Fruit fly (Drosophila melanogaster) whole organism, embryonic: ENCODE data around the gene eIF2Bepsilon.
A peak's percentile ranks its signal among the peaks of the same experiment; 100 is the strongest.

Experiments
- Abd-B ChIP-seq: fragments of 200-800 bp; sonication (Bioruptor generic); optimal IDR thresholded peaks from 2 replicates; lab custom pipeline; 2018; ENCODE audit warnings: missing biosample characterization, mild to moderate bottlenecking, missing genetic modification characterization, moderate library complexity
- Aef1 ChIP-seq: fragments of 200-800 bp; sonication (Bioruptor generic); IDR thresholded peaks from 3 replicates; pipeline ENCODE4 v1.3.6; 2022; ENCODE audit warnings: missing biosample characterization, missing genetic modification characterization
- Blimp-1 ChIP-seq: fragments of 200-800 bp; sonication (Bioruptor generic); optimal IDR thresholded peaks from 3 replicates; lab custom pipeline; 2018; ENCODE audit warnings: missing biosample characterization, missing genetic modification characterization, mild to moderate bottlenecking, moderate library complexity, missing genetic modification reagents
- CG11695 ChIP-seq: fragments of 200-800 bp; sonication (Bioruptor generic); IDR thresholded peaks from 3 replicates; pipeline ENCODE4 v1.3.6; 2022; ENCODE audit warnings: missing biosample characterization, missing genetic modification characterization
- CG12219 ChIP-seq: fragments of 200-800 bp; sonication (Bioruptor generic); optimal IDR thresholded peaks from 3 replicates; lab custom pipeline; 2018; ENCODE audit warnings: missing biosample characterization, mild to moderate bottlenecking, missing genetic modification characterization
- CG12391 ChIP-seq: fragments of 200-800 bp; sonication (Bioruptor generic); optimal IDR thresholded peaks from 3 replicates; lab custom pipeline; 2018; ENCODE audit warnings: missing biosample characterization, mild to moderate bottlenecking, missing genetic modification characterization, moderate library complexity
- CG15479 ChIP-seq: fragments of 200-800 bp; sonication (Bioruptor generic); optimal IDR thresholded peaks from 3 replicates; lab custom pipeline; 2019; ENCODE audit warnings: missing biosample characterization, mild to moderate bottlenecking, missing genetic modification characterization, moderate library complexity
- CG18476 ChIP-seq: fragments of 200-800 bp; sonication (Bioruptor generic); optimal IDR thresholded peaks from 2 replicates; lab custom pipeline; 2016; ENCODE audit warnings: missing biosample characterization, mild to moderate bottlenecking, missing genetic modification characterization
- CG2199 ChIP-seq: fragments of 200-800 bp; sonication (Bioruptor generic); IDR thresholded peaks from 3 replicates; pipeline ENCODE4 v1.3.6; 2022; ENCODE audit warnings: missing biosample characterization, missing genetic modification characterization
- CG3281 ChIP-seq: fragments of 200-800 bp; sonication (Bioruptor generic); optimal IDR thresholded peaks from 3 replicates; lab custom pipeline; 2017; ENCODE audit warnings: missing biosample characterization, mild to moderate bottlenecking, missing genetic modification characterization
- CG34376 ChIP-seq: fragments of 200-800 bp; sonication (Bioruptor generic); optimal IDR thresholded peaks from 2 replicates; lab custom pipeline; 2018; ENCODE audit warnings: missing biosample characterization, mild to moderate bottlenecking, missing genetic modification characterization
- CG4424 ChIP-seq: fragments of 200-800 bp; sonication (Bioruptor generic); optimal IDR thresholded peaks from 3 replicates; lab custom pipeline; 2016; ENCODE audit warnings: missing biosample characterization, missing genetic modification characterization
- CG7357 ChIP-seq: fragments of 200-800 bp; sonication (Bioruptor generic); IDR thresholded peaks from 3 replicates; pipeline ENCODE4 v1.3.6; 2022; ENCODE audit warnings: missing biosample characterization, missing genetic modification characterization
- CG7372 ChIP-seq: fragments of 200-800 bp; sonication (Bioruptor generic); IDR thresholded peaks from 2 replicates; pipeline ENCODE4 v1.3.6; 2022; ENCODE audit warnings: missing biosample characterization, missing genetic modification characterization
- CG7839 ChIP-seq: fragments of 200-800 bp; sonication (Bioruptor generic); optimal IDR thresholded peaks from 3 replicates; lab custom pipeline; 2018; ENCODE audit warnings: missing biosample characterization, mild to moderate bottlenecking, missing genetic modification characterization, moderate library complexity
- Chrac-16 ChIP-seq: fragments of 200-800 bp; sonication (Bioruptor generic); optimal IDR thresholded peaks from 3 replicates; lab custom pipeline; 2016; ENCODE audit warnings: missing biosample characterization, missing genetic modification characterization
- Deaf1 ChIP-seq: fragments of 200-800 bp; optimal IDR thresholded peaks from 3 replicates; lab custom pipeline; 2019; ENCODE audit warnings: missing biosample characterization, mild to moderate bottlenecking, missing genetic modification characterization, moderate library complexity
- Drgx ChIP-seq: fragments of 200-800 bp; sonication (Bioruptor generic); IDR thresholded peaks from 2 replicates; pipeline ENCODE4 v1.3.6; 2022; ENCODE audit warnings: missing biosample characterization, missing genetic modification characterization
- HHEX ChIP-seq: fragments of 200-800 bp; sonication (Bioruptor generic); optimal IDR thresholded peaks from 3 replicates; lab custom pipeline; 2017; ENCODE audit warnings: missing biosample characterization, mild to moderate bottlenecking, missing genetic modification characterization, missing genetic modification reagents
- Hr3 ChIP-seq: fragments of 200-800 bp; sonication (Bioruptor generic); optimal IDR thresholded peaks from 3 replicates; lab custom pipeline; 2016; ENCODE audit warnings: missing biosample characterization, missing genetic modification characterization
- Neu2 ChIP-seq: fragments of 200-800 bp; sonication (Bioruptor generic); optimal IDR thresholded peaks from 3 replicates; lab custom pipeline; 2016; ENCODE audit warnings: missing biosample characterization, missing genetic modification characterization, borderline replicate concordance
- Nf-YB ChIP-seq: fragments of 200-800 bp; sonication (Bioruptor generic); optimal IDR thresholded peaks from 3 replicates; lab custom pipeline; 2019; ENCODE audit warnings: missing biosample characterization, mild to moderate bottlenecking, missing genetic modification characterization, moderate library complexity
- Tbp ChIP-seq: fragments of >200 bp; optimal IDR thresholded peaks from 2 replicates; lab custom pipeline; 2018; ENCODE audit warnings: missing biosample characterization, missing genetic modification characterization
- bsh ChIP-seq, 2 experiments: fragments of 200-800 bp; sonication (Bioruptor generic); optimal IDR thresholded peaks; 2 replicates each; lab custom pipeline; 2017 to 2018; ENCODE audit warnings: mild to moderate bottlenecking in 2 of 2, missing biosample characterization in 2 of 2, missing genetic modification characterization in 2 of 2, moderate library complexity in 1 of 2
- cg ChIP-seq: fragments of 200-800 bp; sonication (Bioruptor generic); optimal IDR thresholded peaks from 3 replicates; lab custom pipeline; 2019; ENCODE audit warnings: missing biosample characterization, mild to moderate bottlenecking, missing genetic modification characterization, moderate library complexity
- chinmo ChIP-seq: fragments of 200-800 bp; sonication (Bioruptor generic); IDR thresholded peaks from 4 replicates; pipeline ENCODE4 v1.3.6; 2022; ENCODE audit warnings: missing biosample characterization, missing genetic modification characterization; ENCODE audit not compliant: partially characterized antibody
- crol ChIP-seq: fragments of 200-800 bp; sonication (Bioruptor generic); IDR thresholded peaks from 2 replicates; pipeline ENCODE4 v1.3.6; 2022; ENCODE audit warnings: missing biosample characterization, missing genetic modification characterization
- dmrt99B ChIP-seq: fragments of 200-800 bp; sonication (Bioruptor generic); optimal IDR thresholded peaks from 2 replicates; lab custom pipeline; 2018; ENCODE audit warnings: missing biosample characterization, mild to moderate bottlenecking, missing genetic modification characterization, moderate library complexity
- fd3F ChIP-seq: fragments of 200-800 bp; sonication (Bioruptor generic); optimal IDR thresholded peaks from 2 replicates; lab custom pipeline; 2018; ENCODE audit warnings: missing biosample characterization, mild to moderate bottlenecking, missing genetic modification characterization, moderate library complexity
- gem ChIP-seq: fragments of 200-800 bp; sonication (Bioruptor generic); optimal IDR thresholded peaks from 2 replicates; lab custom pipeline; 2019; ENCODE audit warnings: missing biosample characterization, mild to moderate bottlenecking, missing genetic modification characterization, moderate library complexity
- hbn ChIP-seq: fragments of 200-800 bp; sonication (Bioruptor generic); IDR thresholded peaks from 2 replicates; pipeline ENCODE4 v1.3.6; 2022; ENCODE audit warnings: missing biosample characterization, missing genetic modification characterization; ENCODE audit not compliant: partially characterized antibody
- maf-S ChIP-seq: fragments of 200-800 bp; sonication (Bioruptor generic); optimal IDR thresholded peaks from 2 replicates; lab custom pipeline; 2016; ENCODE audit warnings: missing biosample characterization, missing genetic modification characterization
- nom ChIP-seq: fragments of 200-800 bp; sonication (Bioruptor generic); optimal IDR thresholded peaks from 2 replicates; lab custom pipeline; 2017; ENCODE audit warnings: missing biosample characterization, missing genetic modification characterization, mild to moderate bottlenecking, moderate library complexity, missing genetic modification reagents
- pan ChIP-seq, 4 experiments: fragments of >200 bp in 3 of 4; fragments of 200-800 bp in 1 of 4; sonication (Bioruptor generic) in 1 of 4; optimal IDR thresholded peaks in 3 of 4; IDR thresholded peaks in 1 of 4; 2 replicates each; pipeline versions ENCODE4 v1.3.6 to Lab custom; 2017 to 2022; ENCODE audit warnings: missing biosample characterization in 2 of 4, missing genetic modification characterization in 2 of 4, mixed read lengths in 1 of 4
- run ChIP-seq: fragments of 200-800 bp; sonication (Bioruptor generic); optimal IDR thresholded peaks from 3 replicates; lab custom pipeline; 2018; ENCODE audit warnings: missing biosample characterization, mild to moderate bottlenecking, missing genetic modification characterization
- sd ChIP-seq: fragments of 200-800 bp; sonication (Bioruptor generic); optimal IDR thresholded peaks from 3 replicates; lab custom pipeline; 2018; ENCODE audit warnings: missing biosample characterization, mild to moderate bottlenecking, missing genetic modification characterization, moderate library complexity
- sens ChIP-seq: fragments of 200-800 bp; sonication (Bioruptor generic); peaks from one replicate; lab custom pipeline; 2016; ENCODE audit warnings: missing biosample characterization, missing genetic modification characterization
- sqz ChIP-seq: fragments of 200-800 bp; sonication (Bioruptor generic); optimal IDR thresholded peaks from 3 replicates; lab custom pipeline; 2018; ENCODE audit warnings: missing biosample characterization, mild to moderate bottlenecking, missing genetic modification characterization
- sr ChIP-seq: fragments of 200-800 bp; sonication (Bioruptor generic); IDR thresholded peaks from 3 replicates; pipeline ENCODE4 v1.3.6; 2022; ENCODE audit warnings: missing biosample characterization, missing genetic modification characterization
- sug ChIP-seq: fragments of 200-800 bp; optimal IDR thresholded peaks from 2 replicates; lab custom pipeline; 2019; ENCODE audit warnings: missing biosample characterization, mild to moderate bottlenecking, missing genetic modification characterization, moderate library complexity
- usp ChIP-seq: fragments of >200 bp; optimal IDR thresholded peaks from 2 replicates; lab custom pipeline; 2017; ENCODE audit warnings: missing biosample characterization, missing genetic modification characterization
- vfl ChIP-seq: fragments of 200-800 bp; sonication (Bioruptor generic); optimal IDR thresholded peaks from 2 replicates; lab custom pipeline; 2016; ENCODE audit warnings: missing biosample characterization, missing genetic modification characterization
- vvl ChIP-seq: fragments of 200-800 bp; sonication (Bioruptor generic); IDR thresholded peaks from 2 replicates; pipeline ENCODE4 v1.3.6; 2022; ENCODE audit warnings: missing biosample characterization, missing genetic modification characterization
- wor ChIP-seq: fragments of 200-800 bp; sonication (Bioruptor generic); IDR thresholded peaks from 2 replicates; pipeline ENCODE4 v1.3.6; 2022; ENCODE audit warnings: missing biosample characterization, missing genetic modification characterization
- z ChIP-seq: fragments of 200-800 bp; sonication (Bioruptor generic); IDR thresholded peaks from 3 replicates; pipeline ENCODE4 v1.3.6; 2022; ENCODE audit warnings: missing biosample characterization, missing genetic modification characterization

eIF2Bepsilon gene

DNA sequence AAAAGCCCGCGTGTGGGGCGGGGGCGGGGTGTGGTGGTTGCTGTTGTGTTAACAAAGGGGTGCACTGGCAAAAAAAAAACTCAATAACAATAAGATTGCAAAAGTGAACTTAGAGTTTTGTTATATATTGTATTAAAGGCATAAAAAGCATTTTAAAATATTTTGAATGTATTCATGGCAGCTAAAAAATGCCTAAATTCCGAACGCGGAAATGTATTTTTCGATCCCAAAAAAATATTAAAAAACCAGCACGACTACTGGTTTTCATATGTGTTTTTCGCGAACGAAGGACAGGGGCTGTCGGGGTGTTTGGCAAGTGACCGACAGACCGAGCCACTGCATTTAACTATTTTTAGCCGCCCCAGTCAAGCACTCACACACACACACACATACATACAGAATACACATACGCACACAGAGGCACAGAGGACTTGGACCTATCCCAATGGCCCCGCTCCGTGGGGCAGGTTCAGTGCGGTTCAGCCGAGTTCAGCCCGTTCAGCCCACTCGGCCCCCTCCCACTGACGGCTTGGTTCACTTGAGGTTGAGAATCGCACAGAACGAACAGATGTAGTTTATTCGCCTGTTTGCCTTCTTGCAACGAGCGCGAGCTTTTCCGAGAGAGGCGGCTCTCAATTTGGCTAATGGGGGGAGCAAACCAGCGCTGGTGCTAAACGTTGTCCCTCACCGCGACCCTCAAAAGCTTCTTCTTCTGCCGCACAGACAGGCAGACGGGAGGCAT lies 44.3 kb upstream of the eIF2Bepsilon start (continued):
- TF ChIP-seq gem (tag; lab: Kevin White, UChicago): peak; percentile 44
- no peak for TF ChIP-seq CG18476 (GFP tag; lab: Kevin White, UChicago)
- TF ChIP-seq sens (GFP tag; lab: Kevin White, UChicago): peak; percentile 37

DNA sequence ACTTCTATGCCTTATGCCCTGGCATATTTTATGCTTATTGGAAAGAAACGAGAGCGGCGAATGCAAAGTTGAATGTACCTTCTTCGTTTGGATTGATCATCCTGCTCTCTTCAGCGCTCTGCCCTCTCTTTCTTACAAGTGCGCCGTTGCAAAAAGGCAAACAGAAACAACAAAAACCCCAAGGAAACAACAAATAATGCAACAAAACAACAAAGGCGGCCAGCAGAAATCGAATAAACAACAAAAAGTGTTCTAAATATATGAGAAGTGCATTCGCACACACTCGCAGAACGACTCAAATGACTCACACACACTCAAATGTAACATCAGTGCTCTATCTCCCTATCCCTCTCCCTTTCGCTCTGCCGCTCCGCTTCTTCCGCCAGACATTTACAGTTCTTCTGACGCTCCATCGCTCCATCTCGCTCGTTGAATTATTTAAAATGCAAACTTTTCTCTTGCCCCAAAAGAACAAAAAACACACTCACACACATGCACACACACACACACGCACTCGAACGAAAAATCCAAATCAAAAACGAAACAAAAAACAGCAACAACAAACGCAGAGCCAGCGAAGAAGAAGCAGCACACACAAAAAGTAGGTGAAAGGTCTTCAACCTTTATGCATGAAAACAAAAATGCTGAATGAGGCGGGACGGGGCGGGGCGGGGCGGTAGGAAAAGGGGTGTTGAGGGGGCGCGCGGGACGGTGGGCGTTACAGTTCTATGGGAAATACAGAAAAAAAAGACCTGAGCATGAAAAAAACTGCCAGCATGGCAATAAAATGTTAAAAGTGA lies 43.5 kb upstream of the eIF2Bepsilon start:
- TF ChIP-seq Tbp (no peak), Neu2 (GFP tag; lab: Kevin White, UChicago) (no peak), Blimp-1 (peak; percentile 85), Abd-B (GFP tag; lab: Kevin White, UChicago) (peak; percentile 21), sug (peak; percentile 14), CG15479 (GFP tag; lab: Kevin White, UChicago) (no peak), wor (GFP tag; lab: Robert Waterston, UW) (no peak), Nf-YB (GFP tag; lab: Kevin White, UChicago) (no peak), CG3281 (GFP tag; lab: Kevin White, UChicago) (no peak), CG34376 (GFP tag; lab: Kevin White, UChicago) (no peak), CG7357 (no peak), CG2199 (GFP tag; lab: Robert Waterston, UW) (0 out of 3 replicates have a peak, but pooled peaks have one; percentile 9), CG7372 (GFP tag; lab: Robert Waterston, UW) (no peak), pan (optimal IDR thresholded peaks at IDR 0.05; lab: Kevin White, UChicago) (no peak), pan (GFP tag; optimal IDR thresholded peaks at IDR 0.05 in 1 of 2, IDR thresholded peaks at IDR 0.05 in 1 of 2) (no peak), vvl (GFP tag; lab: Robert Waterston, UW) (0 out of 2 replicates have a peak, but pooled peaks have one; percentile 9), CG11695 (GFP tag; lab: Robert Waterston, UW) (no peak), sd (tag; lab: Kevin White, UChicago) (peak; percentile 35), Aef1 (GFP tag; lab: Robert Waterston, UW) (0 out of 3 replicates have a peak, but pooled peaks have one; percentile 16), vfl (GFP tag; lab: Kevin White, UChicago) (no peak), Hr3 (GFP tag; lab: Kevin White, UChicago) (peak; percentile 69), CG12219 (GFP tag; lab: Kevin White, UChicago) (no peak), dmrt99B (no peak), Deaf1 (tag; lab: Kevin White, UChicago) (peak; percentile 57), bsh (GFP tag; optimal IDR thresholded peaks at IDR 0.05; lab: Kevin White, UChicago) (peak in 1 of 2 experiments; percentile 52), CG12391 (tag; lab: Kevin White, UChicago) (no peak), fd3F (GFP tag; lab: Kevin White, UChicago) (no peak), hbn (no peak), HHEX (no peak), usp (GFP tag; lab: Kevin White, UChicago) (no peak), Chrac-16 (GFP tag; lab: Kevin White, UChicago) (no peak), Drgx (GFP tag; lab: Robert Waterston, UW) (peak; percentile 62), run (tag; lab: Kevin White, UChicago) (no peak), crol (GFP tag; lab: Robert Waterston, UW) (peak; percentile 98), CG4424 (GFP tag; lab: Kevin White, UChicago) (no peak), nom (GFP tag; lab: Kevin White, UChicago) (peak; percentile 15), z (peak; percentile 75), maf-S (GFP tag; lab: Kevin White, UChicago) (no peak), chinmo (GFP tag; lab: Robert Waterston, UW) (peak; percentile 70; the same call in 1 of the 4 replicates), sr (GFP tag; lab: Robert Waterston, UW) (peak; percentile 93), CG7839 (tag; lab: Kevin White, UChicago) (no peak), sqz (GFP tag; lab: Kevin White, UChicago) (peak; percentile 84), cg (GFP tag; lab: Kevin White, UChicago) (peak; percentile 79)
